Fruit fly (Drosophila melanogaster) whole organism, wandering third instar larva: Measurements from ENCODE around the gene CG4586.

Source experiments
- Abd-B ChIP-seq: fragments of >200 bp; optimal IDR thresholded peaks from 2 replicates; lab custom pipeline; 2017; ENCODE audit warnings: missing biosample characterization, missing genetic modification characterization
- CG32264 ChIP-seq: fragments of 200-800 bp; sonication (Bioruptor generic); optimal IDR thresholded peaks from 2 replicates; lab custom pipeline; 2016; ENCODE audit warnings: missing biosample characterization, missing genetic modification characterization
- CG9705 ChIP-seq: fragments of 200-800 bp; sonication (Bioruptor generic); optimal IDR thresholded peaks from 2 replicates; lab custom pipeline; 2018; ENCODE audit warnings: missing biosample characterization, mild to moderate bottlenecking, missing genetic modification characterization
- CrebA ChIP-seq: fragments of 200-800 bp; sonication (Bioruptor generic); optimal IDR thresholded peaks from 2 replicates; lab custom pipeline; 2016; ENCODE audit warnings: missing biosample characterization, mild to moderate bottlenecking, missing genetic modification characterization, borderline replicate concordance
- Dfd ChIP-seq: fragments of >200 bp; optimal IDR thresholded peaks from 2 replicates; lab custom pipeline; 2017; ENCODE audit warnings: missing biosample characterization, missing genetic modification characterization
- Dif ChIP-seq: fragments of 200-275, 200-300 bp; sonication (Bioruptor generic); optimal IDR thresholded peaks from 2 replicates; lab custom pipeline; 2018; ENCODE audit warnings: missing biosample characterization, missing genetic modification characterization; ENCODE audit not compliant: partially characterized antibody
- GATAd ChIP-seq: sonication (Bioruptor generic); optimal IDR thresholded peaks from 2 replicates; lab custom pipeline; 2016; ENCODE audit warnings: missing biosample characterization, missing genetic modification characterization
- HLH106 ChIP-seq: fragments of 200-800 bp; optimal IDR thresholded peaks from 3 replicates; lab custom pipeline; 2019; ENCODE audit warnings: missing biosample characterization, mild to moderate bottlenecking, missing genetic modification characterization, moderate library complexity
- Hnf4 ChIP-seq: fragments of 200-800 bp; sonication (Bioruptor generic); optimal IDR thresholded peaks from 2 replicates; lab custom pipeline; 2016; ENCODE audit warnings: missing biosample characterization, mild to moderate bottlenecking, missing genetic modification characterization
- Hr78 ChIP-seq: fragments of >200 bp; optimal IDR thresholded peaks from 2 replicates; lab custom pipeline; 2017; ENCODE audit warnings: missing biosample characterization, missing genetic modification characterization
- Hr83 ChIP-seq: fragments of 200-300 bp; sonication (Bioruptor generic); optimal IDR thresholded peaks from 2 replicates; lab custom pipeline; 2016; ENCODE audit warnings: missing biosample characterization, mild to moderate bottlenecking, missing genetic modification characterization, moderate library complexity; ENCODE audit not compliant: poor library complexity, severe bottlenecking
- Jra ChIP-seq: sonication (Bioruptor generic); optimal IDR thresholded peaks from 2 replicates; lab custom pipeline; 2016; ENCODE audit warnings: missing biosample characterization, missing genetic modification characterization
- Mio ChIP-seq: sonication (Bioruptor generic); optimal IDR thresholded peaks from 2 replicates; lab custom pipeline; 2016; ENCODE audit warnings: missing biosample characterization, missing genetic modification characterization
- Myc ChIP-seq: fragments of >200 bp; optimal IDR thresholded peaks from 2 replicates; lab custom pipeline; 2017
- N ChIP-seq: fragments of >200 bp; optimal IDR thresholded peaks from 2 replicates; lab custom pipeline; 2018; ENCODE audit warnings: missing biosample characterization, missing external identifiers, missing genetic modification characterization
- OdsH ChIP-seq: fragments of 200-800 bp; sonication (Bioruptor generic); optimal IDR thresholded peaks from 2 replicates; lab custom pipeline; 2016; ENCODE audit warnings: missing biosample characterization, mild to moderate bottlenecking, missing genetic modification characterization
- Rel ChIP-seq, 2 experiments: fragments of 200-800 bp; sonication (Bioruptor generic) in 1 of 2; optimal IDR thresholded peaks; 2 replicates in 1 of 2; 3 replicates in 1 of 2; lab custom pipeline; 2016 to 2019; ENCODE audit warnings: mild to moderate bottlenecking in 2 of 2, missing biosample characterization in 2 of 2, missing genetic modification characterization in 2 of 2, moderate library complexity in 1 of 2
- Sp1 ChIP-seq: fragments of 200-800 bp; sonication (Bioruptor generic); optimal IDR thresholded peaks from 3 replicates; lab custom pipeline; 2019; ENCODE audit warnings: missing biosample characterization, mild to moderate bottlenecking, missing genetic modification characterization, moderate library complexity
- Vsx2 ChIP-seq: fragments of 200-300, 225-300 bp; sonication (Bioruptor generic); optimal IDR thresholded peaks from 2 replicates; lab custom pipeline; 2018; ENCODE audit warnings: missing biosample characterization, missing genetic modification characterization; ENCODE audit not compliant: partially characterized antibody
- br ChIP-seq: fragments of 200-800 bp; sonication (Bioruptor generic); optimal IDR thresholded peaks from 2 replicates; lab custom pipeline; 2016; ENCODE audit warnings: missing biosample characterization, missing genetic modification characterization
- brk ChIP-seq: fragments of 200-800 bp; sonication (Bioruptor generic); optimal IDR thresholded peaks from 2 replicates; lab custom pipeline; 2016; ENCODE audit warnings: missing biosample characterization, mild to moderate bottlenecking, missing genetic modification characterization
- dl ChIP-seq, 2 experiments: fragments of 175-275, 200-275 bp in 1 of 2; fragments of 200-275 bp in 1 of 2; sonication (Bioruptor generic); optimal IDR thresholded peaks; lab custom pipeline; 2018; ENCODE audit warnings: mild to moderate bottlenecking in 2 of 2, missing biosample characterization in 2 of 2, missing genetic modification characterization in 2 of 2, moderate library complexity in 2 of 2; ENCODE audit not compliant: partially characterized antibody in 2 of 2, insufficient read depth in 1 of 2
- dmrt93B ChIP-seq: fragments of 200-800 bp; sonication (Bioruptor generic); optimal IDR thresholded peaks from 2 replicates; lab custom pipeline; 2018; ENCODE audit warnings: missing biosample characterization, mild to moderate bottlenecking, missing genetic modification characterization
- dsf ChIP-seq: sonication (Bioruptor generic); optimal IDR thresholded peaks from 2 replicates; lab custom pipeline; 2016; ENCODE audit warnings: missing biosample characterization, missing genetic modification characterization, borderline replicate concordance
- ey ChIP-seq: fragments of 200-800 bp; sonication (Bioruptor generic); optimal IDR thresholded peaks from 2 replicates; lab custom pipeline; 2016; ENCODE audit warnings: missing biosample characterization, missing genetic modification characterization
- foxo ChIP-seq, 2 experiments: fragments of 200-800 bp; sonication (Bioruptor generic); optimal IDR thresholded peaks; 2 replicates in 1 of 2; 3 replicates in 1 of 2; lab custom pipeline; 2016 to 2017; ENCODE audit warnings: missing biosample characterization in 2 of 2, missing genetic modification characterization in 2 of 2
- fru ChIP-seq: fragments of 200-800 bp; sonication (Bioruptor generic); optimal IDR thresholded peaks from 3 replicates; lab custom pipeline; 2016; ENCODE audit warnings: missing biosample characterization, mild to moderate bottlenecking, missing genetic modification characterization
- h ChIP-seq: fragments of 200-800 bp; sonication (Bioruptor generic); optimal IDR thresholded peaks from 3 replicates; lab custom pipeline; 2016; ENCODE audit warnings: missing biosample characterization, mild to moderate bottlenecking, missing genetic modification characterization
- jim ChIP-seq: fragments of 175-275, 200-325 bp; sonication (Bioruptor generic); optimal IDR thresholded peaks from 2 replicates; lab custom pipeline; 2016; ENCODE audit warnings: missing biosample characterization, mild to moderate bottlenecking, missing genetic modification characterization
- lola ChIP-seq: fragments of >200 bp; optimal IDR thresholded peaks from 2 replicates; lab custom pipeline; 2017; ENCODE audit warnings: missing biosample characterization, missing genetic modification characterization
- pan ChIP-seq: fragments of >200 bp; optimal IDR thresholded peaks from 2 replicates; lab custom pipeline; 2017
- psq ChIP-seq: fragments of 200-800 bp; sonication (Bioruptor generic); optimal IDR thresholded peaks from 3 replicates; lab custom pipeline; 2017; ENCODE audit warnings: missing biosample characterization, mild to moderate bottlenecking, missing genetic modification characterization, moderate library complexity
- rgr ChIP-seq: fragments of 200-800 bp; sonication (Bioruptor generic); optimal IDR thresholded peaks from 3 replicates; lab custom pipeline; 2016; ENCODE audit warnings: missing biosample characterization, mild to moderate bottlenecking, missing genetic modification characterization
- sage ChIP-seq: fragments of 200-800 bp; sonication (Bioruptor generic); optimal IDR thresholded peaks from 2 replicates; lab custom pipeline; 2016; ENCODE audit warnings: missing biosample characterization, mild to moderate bottlenecking, missing genetic modification characterization
- sv ChIP-seq: fragments of 200-800 bp; sonication (Bioruptor generic); optimal IDR thresholded peaks from 3 replicates; lab custom pipeline; 2016; ENCODE audit warnings: missing biosample characterization, missing genetic modification characterization
- tai ChIP-seq: sonication (Bioruptor generic); optimal IDR thresholded peaks from 2 replicates; lab custom pipeline; 2016; ENCODE audit warnings: missing biosample characterization, missing genetic modification characterization
- usp ChIP-seq: fragments of >200 bp; optimal IDR thresholded peaks from 2 replicates; lab custom pipeline; 2017; ENCODE audit warnings: missing biosample characterization, missing genetic modification characterization
- woc ChIP-seq: sonication (Bioruptor generic); optimal IDR thresholded peaks from 2 replicates; lab custom pipeline; 2016; ENCODE audit warnings: missing biosample characterization, mild to moderate bottlenecking, missing genetic modification characterization

The CG4586 gene

dm6 chrX:6982054-6982453, 12.3 kb downstream of the CG4586 start:
- no peak for TF ChIP-seq usp
- TF ChIP-seq Abd-B: no peak
- TF ChIP-seq Hnf4 (GFP tag; lab: Kevin White, UChicago): peak; percentile 34
- no peak for TF ChIP-seq Hr78 (GFP tag; lab: Kevin White, UChicago)
- peak; percentile 12 for TF ChIP-seq woc (GFP tag; lab: Kevin White, UChicago)
- no peak for TF ChIP-seq Hr83 (GFP tag; lab: Kevin White, UChicago)
- peak; percentile 2 for TF ChIP-seq OdsH (GFP tag; lab: Kevin White, UChicago)
- TF ChIP-seq fru (GFP tag; lab: Kevin White, UChicago): peak; percentile 55
- TF ChIP-seq rgr: peak; percentile 24
- TF ChIP-seq jim (GFP tag; lab: Kevin White, UChicago): no peak
- TF ChIP-seq foxo (GFP tag; optimal IDR thresholded peaks at IDR 0.05; lab: Kevin White, UChicago): peak in 1 of 2 experiments; percentile 27
- peak; percentile 43 for TF ChIP-seq tai (GFP tag; lab: Kevin White, UChicago)
- peak; percentile 34 for TF ChIP-seq HLH106 (tag; lab: Kevin White, UChicago)
- peak; percentile 9 for TF ChIP-seq h (GFP tag; lab: Kevin White, UChicago)
- no peak for TF ChIP-seq sv
- TF ChIP-seq Mio (GFP tag; lab: Kevin White, UChicago): no peak
- no peak for TF ChIP-seq Myc (lab: Kevin White, UChicago)
- no peak for TF ChIP-seq dl (GFP tag; optimal IDR thresholded peaks at IDR 0.05; lab: Kevin White, UChicago; ENCODE audit: insufficient read depth in 1 of 2, partially characterized antibody in 2 of 2)
- peak; percentile 62 for TF ChIP-seq Sp1 (GFP tag; lab: Kevin White, UChicago)
- TF ChIP-seq dmrt93B: no peak

DNA sequence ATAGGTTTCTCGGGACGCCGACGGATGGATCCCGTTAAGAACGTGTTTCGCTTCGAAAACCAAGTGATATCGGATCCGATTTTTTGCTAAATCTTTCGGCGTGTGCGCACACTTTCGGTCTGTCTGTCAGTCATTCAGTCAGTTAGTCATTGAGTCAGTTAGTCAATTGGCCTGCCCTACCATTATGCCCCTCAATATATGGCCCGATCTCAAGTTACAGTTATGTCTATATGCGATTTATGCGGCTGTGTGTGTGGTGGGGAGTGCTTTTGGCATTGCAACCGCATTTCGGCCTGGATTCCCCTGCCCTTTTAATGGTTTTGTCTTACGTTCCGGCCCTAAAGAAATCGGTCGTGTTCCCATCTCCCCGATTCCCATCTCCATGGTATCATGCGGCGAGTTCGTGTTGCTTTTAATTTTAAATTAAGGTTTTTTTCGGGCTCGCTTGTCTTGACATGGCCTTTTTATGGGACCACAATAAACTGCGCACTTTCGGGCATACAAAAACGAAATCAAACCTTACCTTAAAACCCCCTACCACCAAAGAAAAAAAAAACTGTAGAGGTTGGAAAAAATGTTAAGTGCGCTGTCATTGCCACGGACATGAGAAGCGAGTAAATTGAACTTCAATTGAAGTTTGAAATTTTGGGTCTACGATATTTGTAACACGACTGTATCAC, 13.1 kb downstream of the CG4586 start:
- TF ChIP-seq Hr83 (GFP tag; lab: Kevin White, UChicago): no peak
- TF ChIP-seq Rel (GFP tag; optimal IDR thresholded peaks at IDR 0.05; lab: Kevin White, UChicago): no peak
- peak; percentile 11 for TF ChIP-seq Rel (tag; optimal IDR thresholded peaks at IDR 0.05; lab: Kevin White, UChicago)

DNA sequence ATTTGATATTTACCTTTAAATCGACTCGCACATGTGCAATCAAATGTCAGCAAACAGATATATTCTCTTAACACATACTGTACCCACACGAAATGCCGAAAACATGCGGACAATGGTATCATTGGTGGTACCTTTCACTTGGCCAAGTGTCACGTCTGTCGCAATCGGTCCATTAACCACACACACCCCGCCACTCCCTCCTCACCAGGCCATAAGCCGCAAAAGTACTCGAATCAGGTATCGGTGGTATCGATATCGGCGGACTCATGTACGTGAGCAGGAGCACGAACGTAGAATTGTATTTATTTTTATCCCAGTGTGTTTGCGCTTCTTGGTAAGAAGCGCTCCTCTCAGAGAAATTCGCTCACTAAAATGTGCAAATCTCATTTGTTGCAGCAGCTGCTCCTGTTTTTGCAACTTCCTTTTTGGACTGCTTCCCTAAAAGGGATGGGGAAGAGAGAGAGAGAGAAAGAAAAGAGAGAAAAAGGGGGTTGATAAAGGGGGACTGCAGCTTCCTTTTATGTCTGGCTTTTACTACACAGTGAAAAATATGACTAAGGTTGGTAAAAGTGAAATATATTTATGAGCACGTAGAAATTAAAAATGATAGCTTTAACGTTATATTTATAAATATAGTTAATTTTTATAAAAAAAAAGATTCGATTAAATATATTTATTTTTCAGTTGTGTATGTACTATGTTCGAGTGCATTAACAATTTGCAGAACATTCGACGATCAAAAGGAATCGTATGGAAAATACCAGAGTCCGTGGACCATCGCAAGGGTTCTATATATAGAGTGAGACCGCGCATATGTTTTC, 14.0 kb downstream of the CG4586 start:
- TF ChIP-seq pan (lab: Kevin White, UChicago) (no peak), CG32264 (GFP tag; lab: Kevin White, UChicago) (no peak), Rel (GFP tag; optimal IDR thresholded peaks at IDR 0.05; lab: Kevin White, UChicago) (no peak), Rel (tag; optimal IDR thresholded peaks at IDR 0.05; lab: Kevin White, UChicago) (no peak), woc (GFP tag; lab: Kevin White, UChicago) (peak; percentile 18), ey (GFP tag; lab: Kevin White, UChicago) (peak; percentile 25), h (GFP tag; lab: Kevin White, UChicago) (peak; percentile 19), sage (GFP tag; lab: Kevin White, UChicago) (no peak), Vsx2 (peak; percentile 30), CrebA (no peak), fru (GFP tag; lab: Kevin White, UChicago) (peak; percentile 57), Hr83 (GFP tag; lab: Kevin White, UChicago) (no peak), OdsH (GFP tag; lab: Kevin White, UChicago) (peak; percentile 52), N (GFP tag; lab: Kevin White, UChicago) (no peak), rgr (peak; percentile 49), Dfd (GFP tag; lab: Kevin White, UChicago) (no peak), usp (no peak), Mio (GFP tag; lab: Kevin White, UChicago) (no peak), dmrt93B (peak; percentile 34), jim (GFP tag; lab: Kevin White, UChicago) (no peak), br (GFP tag; lab: Kevin White, UChicago) (no peak), Hr78 (GFP tag; lab: Kevin White, UChicago) (no peak), dsf (GFP tag; lab: Kevin White, UChicago) (no peak), lola (GFP tag; lab: Kevin White, UChicago) (no peak), dl (GFP tag; optimal IDR thresholded peaks at IDR 0.05; lab: Kevin White, UChicago; ENCODE audit: insufficient read depth in 1 of 2, partially characterized antibody in 2 of 2) (peak in 1 of 2 experiments; percentile 60), Abd-B (no peak), brk (GFP tag; lab: Kevin White, UChicago) (peak; percentile 47), psq (peak; percentile 92), sv (no peak), Sp1 (GFP tag; lab: Kevin White, UChicago) (peak; percentile 73), Dif (GFP tag; lab: Kevin White, UChicago) (peak; percentile 34), GATAd (GFP tag; lab: Kevin White, UChicago) (no peak), Hnf4 (GFP tag; lab: Kevin White, UChicago) (peak; percentile 11), foxo (GFP tag; optimal IDR thresholded peaks at IDR 0.05; lab: Kevin White, UChicago) (peak in 1 of 2 experiments; percentile 78), Myc (lab: Kevin White, UChicago) (no peak), Jra (GFP tag; lab: Kevin White, UChicago) (no peak), tai (GFP tag; lab: Kevin White, UChicago) (no peak), HLH106 (tag; lab: Kevin White, UChicago) (peak; percentile 47), CG9705 (GFP tag; lab: Kevin White, UChicago) (no peak)
